Fruit fly (Drosophila melanogaster): ENCODE results near the gene Alp12.

Alp12 gene

DNA sequence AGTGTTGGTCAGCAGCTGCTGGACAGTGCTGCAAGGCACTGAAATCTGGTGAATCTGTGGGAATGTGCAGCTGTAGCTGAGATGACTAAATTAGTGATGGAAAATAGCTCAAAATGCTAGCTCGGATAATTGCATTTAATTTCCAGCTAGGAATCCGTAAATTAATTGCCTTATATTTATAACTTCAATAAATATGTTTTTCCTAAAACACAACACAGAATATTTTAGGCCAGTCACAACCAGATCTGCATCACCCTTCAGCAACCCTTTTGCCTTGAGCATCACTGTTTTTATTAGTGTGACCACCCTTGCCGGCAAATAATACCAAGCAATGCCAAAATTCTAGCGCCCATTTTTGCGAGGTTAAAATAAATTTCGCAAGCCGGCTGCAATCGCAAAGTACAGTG is 20.9 kb downstream of the Alp12 start, which contains the start of gene Hs2st (continued):
- TF ChIP-seq caup (GFP tag; optimal IDR thresholded peaks at IDR 0.05; ENCODE audit: severe bottlenecking) (peak; percentile 92), h (optimal IDR thresholded peaks at IDR 0.05) (no peak), CG11723 (GFP tag; optimal IDR thresholded peaks at IDR 0.05) (peak; percentile 85), Elba2 (GFP tag; optimal IDR thresholded peaks at IDR 0.05) (peak; percentile 84), CG5953 (GFP tag; IDR thresholded peaks at IDR 0.05) (peak; percentile 82), CG14667 (GFP tag; IDR thresholded peaks at IDR 0.05) (peak; percentile 92), crc (GFP tag; optimal IDR thresholded peaks at IDR 0.05) (peak; percentile 85), Abd-B (GFP tag; optimal IDR thresholded peaks at IDR 0.05) (peak; percentile 94), Dp (GFP tag; optimal IDR thresholded peaks at IDR 0.05) (peak; percentile 67), lilli (GFP tag; optimal IDR thresholded peaks at IDR 0.05) (peak; percentile 98), Hmx (GFP tag; optimal IDR thresholded peaks at IDR 0.05) (peak; percentile 83), CG14965 (GFP tag; optimal IDR thresholded peaks at IDR 0.05; ENCODE audit: borderline replicate concordance) (peak; percentile 15), CG10462 (GFP tag; optimal IDR thresholded peaks at IDR 0.05) (peak; percentile 89), CG14050 (GFP tag; IDR thresholded peaks at IDR 0.05) (peak; percentile 86), kni (GFP tag; optimal IDR thresholded peaks at IDR 0.05) (peak; percentile 76), CG2116 (GFP tag; optimal IDR thresholded peaks at IDR 0.05) (peak; percentile 89), CG9609 (GFP tag; optimal IDR thresholded peaks at IDR 0.05) (peak; percentile 96), CG16813 (GFP tag; IDR thresholded peaks at IDR 0.05; ENCODE audit: partially characterized antibody) (peak; percentile 52; the same call in 2 of the 3 replicates), CG3281 (GFP tag; optimal IDR thresholded peaks at IDR 0.05) (peak; percentile 90), CG12071 (GFP tag; optimal IDR thresholded peaks at IDR 0.05) (peak; percentile 47), CG4404 (GFP tag; IDR thresholded peaks at IDR 0.05) (peak; percentile 96), Mad (GFP tag; optimal IDR thresholded peaks at IDR 0.05) (peak; percentile 95), Camta (GFP tag; optimal IDR thresholded peaks at IDR 0.05) (peak; percentile 90), CG4730 (GFP tag; IDR thresholded peaks at IDR 0.05) (peak; percentile 90), Mes4 (GFP tag; optimal IDR thresholded peaks at IDR 0.05) (peak; percentile 83), CG2199 (GFP tag; IDR thresholded peaks at IDR 0.05) (peak; percentile 79; the same call in 1 of the 3 replicates), jumu (GFP tag; optimal IDR thresholded peaks at IDR 0.05) (peak; percentile 97), HLH3B (GFP tag; IDR thresholded peaks at IDR 0.05) (peak; percentile 86), Lhr (GFP tag; optimal IDR thresholded peaks at IDR 0.05) (peak; percentile 92), Dek (tag; optimal IDR thresholded peaks at IDR 0.05) (peak; percentile 83), usp (GFP tag; optimal IDR thresholded peaks at IDR 0.05) (no peak), CG10366 (GFP tag; IDR thresholded peaks at IDR 0.05) (peak; percentile 93), dmrt99B (tag; optimal IDR thresholded peaks at IDR 0.05) (peak; percentile 86), CG4617 (GFP tag; optimal IDR thresholded peaks at IDR 0.05; ENCODE audit: borderline replicate concordance) (peak; percentile 96), az2 (GFP tag; optimal IDR thresholded peaks at IDR 0.05) (peak; percentile 94), CG3065 (GFP tag; optimal IDR thresholded peaks at IDR 0.05) (peak; percentile 85), Ets65A (GFP tag) (peak; percentile 100), Rfx (GFP tag; IDR thresholded peaks at IDR 0.05) (peak; percentile 96), CG12219 (GFP tag; optimal IDR thresholded peaks at IDR 0.05) (peak; percentile 67), Trl (optimal IDR thresholded peaks at IDR 0.05) (peak in 1 of 2 experiments; percentile 1), Trl (GFP tag; optimal IDR thresholded peaks at IDR 0.05) (peak; percentile 96), ap (GFP tag; IDR thresholded peaks at IDR 0.05) (peak; percentile 80), CG15011 (GFP tag; optimal IDR thresholded peaks at IDR 0.05) (peak; percentile 80), Jarid2 (GFP tag; optimal IDR thresholded peaks at IDR 0.05) (peak; percentile 66), HLHmδ (GFP tag; optimal IDR thresholded peaks at IDR 0.05) (no peak), pzg (GFP tag; optimal IDR thresholded peaks at IDR 0.05) (peak; percentile 87), al (GFP tag; IDR thresholded peaks at IDR 0.05) (peak; percentile 95), CG10209 (GFP tag; optimal IDR thresholded peaks at IDR 0.05) (peak; percentile 94), CG17361 (GFP tag; IDR thresholded peaks at IDR 0.05) (peak; percentile 95), CG15696 (tag; optimal IDR thresholded peaks at IDR 0.05) (peak; percentile 91), croc (GFP tag; conservative IDR thresholded peaks at IDR 0.05) (peak; percentile 91), CrebB (tag; optimal IDR thresholded peaks at IDR 0.05) (peak; percentile 80)

All from whole organism, embryonic.